Worm (Caenorhabditis elegans) whole organism, dauer: ENCODE results near the gene lbp-7.

Experiments used
- unc-62 ChIP-seq: sonication (generic microtip); optimal IDR thresholded peaks from 2 replicates; lab custom pipeline; 2017; ENCODE audit warnings: missing biosample characterization, missing genetic modification reagents, missing genetic modification characterization

lbp-7 gene

ce11 chrV:13866353-13866752 is 13.0 kb upstream of the lbp-7 start, which contains the start of gene nhr-175:
nhr-175 (plus strand) TSS chrV:13866691.
- no peak for TF ChIP-seq unc-62 (GFP tag; lab: Kevin White, UChicago)

ce11 chrV:13869551-13869950 is 9.8 kb upstream of the lbp-7 start:
- TF ChIP-seq unc-62 (GFP tag; lab: Kevin White, UChicago), result no peak

ce11 chrV:13872895-13873294 is 6.5 kb upstream of the lbp-7 start, which contains the start of gene cpt-5:
cpt-5 (plus strand) TSS chrV:13873195.
- no peak for TF ChIP-seq unc-62 (GFP tag; lab: Kevin White, UChicago)

ce11 chrV:13873323-13873722 is 6.0 kb upstream of the lbp-7 start:
- no peak for TF ChIP-seq unc-62 (GFP tag; lab: Kevin White, UChicago)

- TF ChIP-seq unc-62 (GFP tag; lab: Kevin White, UChicago), result no peak
Measured at ce11 chrV:13876529-13876928, 2.8 kb upstream of the lbp-7 start, which contains the start of gene T22G5.1. T22G5.1 (plus strand) TSS chrV:13876829.

ce11 chrV:13878226-13878625 is 1.1 kb upstream of the lbp-7 start:
- TF ChIP-seq unc-62 (GFP tag; lab: Kevin White, UChicago), result no peak

- TF ChIP-seq unc-62 (GFP tag; lab: Kevin White, UChicago), result no peak
Measured at ce11 chrV:13880163-13880562, 811 bp downstream of the lbp-7 start.

ce11 chrV:13880607-13881006 is 1.3 kb downstream of the lbp-7 start, which contains the start of gene T22G5.3:
T22G5.3 (plus strand) TSS chrV:13880907.
- no peak for TF ChIP-seq unc-62 (GFP tag; lab: Kevin White, UChicago)

ce11 chrV:13887358-13887757 is 8.0 kb downstream of the lbp-7 start, which contains the start of gene srsx-19:
srsx-19 (plus strand) TSS chrV:13887658.
- no peak for TF ChIP-seq unc-62 (GFP tag; lab: Kevin White, UChicago)

- TF ChIP-seq unc-62 (GFP tag; lab: Kevin White, UChicago), result no peak
Measured at ce11 chrV:13889516-13889915, 10.2 kb downstream of the lbp-7 start, which contains the start of gene spp-12. spp-12 (plus strand) TSS chrV:13889816.

- no peak for TF ChIP-seq unc-62 (GFP tag; lab: Kevin White, UChicago)
Measured at ce11 chrV:13890473-13890872, 11.1 kb downstream of the lbp-7 start, which contains the start of gene lbp-8. lbp-8 (plus strand) TSS chrV:13890773.

- no peak for TF ChIP-seq unc-62 (GFP tag; lab: Kevin White, UChicago)
Measured at ce11 chrV:13891489-13891888, 12.1 kb downstream of the lbp-7 start.

ce11 chrV:13892457-13893375 is 13.4 kb downstream of the lbp-7 start, which contains the start of gene sptl-3:
sptl-3 (plus strand) TSS chrV:13893325.
- TF ChIP-seq unc-62 (GFP tag; lab: Kevin White, UChicago), result no peak

ce11 chrV:13893583-13893982 is 14.2 kb downstream of the lbp-7 start:
- no peak for TF ChIP-seq unc-62 (GFP tag; lab: Kevin White, UChicago)

- TF ChIP-seq unc-62 (GFP tag; lab: Kevin White, UChicago), result no peak
Measured at ce11 chrV:13898356-13898755, 19.0 kb downstream of the lbp-7 start, which contains the start of gene cyp-35C1. cyp-35C1 (minus strand) TSS chrV:13898487.

ce11 chrV:13899213-13899612 is 19.9 kb downstream of the lbp-7 start, which contains the start of gene oac-3:
oac-3 (plus strand) TSS chrV:13899513.
- no peak for TF ChIP-seq unc-62 (GFP tag; lab: Kevin White, UChicago)
